Worm (Caenorhabditis elegans) whole organism, L3 larva: ENCODE results near the gene F32E10.9.
"Not testable (repeated sequence)": the region's sequence is repeated elsewhere in the genome, so short reads cannot be mapped to it uniquely, and the experiment has no call there.

Experiments
- R02D3.7 ChIP-seq: fragments of 150-350 bp; optimal IDR thresholded peaks from 2 replicates; lab custom pipeline; 2014; ENCODE audit warnings: missing biosample characterization, missing genetic modification characterization
- aly-2 ChIP-seq: fragments of 150-350 bp; optimal IDR thresholded peaks from 2 replicates; lab custom pipeline; 2014; ENCODE audit warnings: missing biosample characterization, missing genetic modification characterization
- ama-1 ChIP-seq: fragments of 150-350 bp; optimal IDR thresholded peaks from 2 replicates; lab custom pipeline; 2018
- ceh-16 ChIP-seq: sonication (generic microtip); optimal IDR thresholded peaks from 2 replicates; lab custom pipeline; 2017; ENCODE audit warnings: missing biosample characterization, missing genetic modification characterization
- egl-27 ChIP-seq: sonication (generic microtip); optimal IDR thresholded peaks from 4 replicates; lab custom pipeline; 2017; ENCODE audit warnings: missing biosample characterization, missing genetic modification reagents, missing genetic modification characterization
- egl-5 ChIP-seq: fragments of 150-350 bp; optimal IDR thresholded peaks from 2 replicates; lab custom pipeline; 2017; ENCODE audit warnings: missing biosample characterization, missing genetic modification reagents, missing genetic modification characterization, inconsistent platforms
- elt-3 ChIP-seq, 3 experiments: fragments of 150-350 bp in 1 of 3; sonication (generic microtip) in 2 of 3; optimal IDR thresholded peaks; 2 replicates in 2 of 3; 4 replicates in 1 of 3; lab custom pipeline; 2014 to 2017; ENCODE audit warnings: missing biosample characterization in 3 of 3, missing genetic modification characterization in 3 of 3
- eor-1 ChIP-seq, 2 experiments: fragments of 150-350 bp; optimal IDR thresholded peaks; 2 replicates each; lab custom pipeline; 2014 to 2018; ENCODE audit warnings: missing biosample characterization in 2 of 2, missing genetic modification characterization in 2 of 2
- fkh-10 ChIP-seq: sonication (generic microtip); optimal IDR thresholded peaks from 2 replicates; lab custom pipeline; 2017; ENCODE audit warnings: missing biosample characterization, missing genetic modification reagents, missing genetic modification characterization
- fos-1 ChIP-seq: fragments of 150-350 bp; optimal IDR thresholded peaks from 2 replicates; lab custom pipeline; 2014; ENCODE audit warnings: missing biosample characterization, missing genetic modification characterization
- hmg-11 ChIP-seq: sonication (generic microtip); optimal IDR thresholded peaks from 2 replicates; lab custom pipeline; 2016; ENCODE audit warnings: missing genetic modification characterization, missing compliant biosample characterization
- lin-15B ChIP-seq: fragments of 150-350 bp; optimal IDR thresholded peaks from 2 replicates; lab custom pipeline; 2014; ENCODE audit warnings: missing biosample characterization, missing genetic modification characterization
- lin-39 ChIP-seq: fragments of 150-350 bp; optimal IDR thresholded peaks from 2 replicates; lab custom pipeline; 2018; ENCODE audit warnings: missing biosample characterization, missing genetic modification reagents, missing genetic modification characterization
- mdl-1 ChIP-seq: fragments of 150-350 bp; optimal IDR thresholded peaks from 2 replicates; lab custom pipeline; 2014; ENCODE audit warnings: missing biosample characterization, missing genetic modification characterization
- mml-1 ChIP-seq: fragments of 150-350 bp; sonication (generic microtip); optimal IDR thresholded peaks from 3 replicates; lab custom pipeline; 2014; ENCODE audit warnings: missing biosample characterization, missing genetic modification characterization
- nfya-1 ChIP-seq: sonication (generic microtip); optimal IDR thresholded peaks from 2 replicates; lab custom pipeline; 2017; ENCODE audit warnings: missing genetic modification characterization, mild to moderate bottlenecking, missing compliant biosample characterization, antibody characterized with exemption, moderate library complexity; ENCODE audit not compliant: insufficient read depth
- nhr-11 ChIP-seq: fragments of 150-350 bp; optimal IDR thresholded peaks from 2 replicates; lab custom pipeline; 2014; ENCODE audit warnings: missing biosample characterization, missing genetic modification characterization
- nhr-12 ChIP-seq: fragments of 150-350 bp; optimal IDR thresholded peaks from 2 replicates; lab custom pipeline; 2014; ENCODE audit warnings: missing biosample characterization, missing genetic modification characterization
- nhr-23 ChIP-seq: fragments of 150-350 bp; optimal IDR thresholded peaks from 2 replicates; lab custom pipeline; 2014; ENCODE audit warnings: missing biosample characterization, missing genetic modification reagents, missing genetic modification characterization
- nhr-237 ChIP-seq: fragments of 150-350 bp; optimal IDR thresholded peaks from 2 replicates; lab custom pipeline; 2014; ENCODE audit warnings: missing biosample characterization, missing genetic modification characterization
- nhr-28 ChIP-seq: fragments of 150-350 bp; optimal IDR thresholded peaks from 2 replicates; lab custom pipeline; 2014; ENCODE audit warnings: missing biosample characterization, missing genetic modification characterization
- nhr-43 ChIP-seq: sonication (generic microtip); optimal IDR thresholded peaks from 2 replicates; lab custom pipeline; 2016; ENCODE audit warnings: mild to moderate bottlenecking, missing genetic modification characterization, missing compliant biosample characterization; ENCODE audit not compliant: poor library complexity, severe bottlenecking
- nhr-76 ChIP-seq: fragments of 150-350 bp; sonication (generic microtip); optimal IDR thresholded peaks from 5 replicates; lab custom pipeline; 2014; ENCODE audit warnings: missing biosample characterization, missing genetic modification characterization
- pha-4 ChIP-seq: fragments of 150-350 bp; optimal IDR thresholded peaks from 2 replicates; lab custom pipeline; 2014; ENCODE audit warnings: missing biosample characterization, missing genetic modification reagents, missing genetic modification characterization
- sea-2 ChIP-seq: fragments of 150-350 bp; sonication (generic microtip); optimal IDR thresholded peaks from 4 replicates; lab custom pipeline; 2014; ENCODE audit warnings: missing biosample characterization, missing genetic modification reagents, missing genetic modification characterization
- skn-1 ChIP-seq: fragments of 150-350 bp; optimal IDR thresholded peaks from 2 replicates; lab custom pipeline; 2014; ENCODE audit warnings: missing biosample characterization, missing genetic modification characterization
- unc-39 ChIP-seq: sonication (generic microtip); optimal IDR thresholded peaks from 4 replicates; lab custom pipeline; 2017; ENCODE audit warnings: missing biosample characterization, missing genetic modification characterization
- unc-62 ChIP-seq: fragments of 150-350 bp; sonication (generic microtip); optimal IDR thresholded peaks from 4 replicates; lab custom pipeline; 2014; ENCODE audit warnings: missing biosample characterization, missing genetic modification reagents, missing genetic modification characterization
- zag-1 ChIP-seq: fragments of 150-350 bp; optimal IDR thresholded peaks from 2 replicates; lab custom pipeline; 2014; ENCODE audit warnings: missing biosample characterization, missing genetic modification characterization
- ztf-11 ChIP-seq: fragments of 150-350 bp; optimal IDR thresholded peaks from 2 replicates; lab custom pipeline; 2014; ENCODE audit warnings: missing biosample characterization, missing genetic modification characterization
- ztf-4 ChIP-seq: fragments of 150-350 bp; optimal IDR thresholded peaks from 2 replicates; lab custom pipeline; 2014; ENCODE audit warnings: missing biosample characterization, missing genetic modification characterization

The F32E10.9 gene

DNA sequence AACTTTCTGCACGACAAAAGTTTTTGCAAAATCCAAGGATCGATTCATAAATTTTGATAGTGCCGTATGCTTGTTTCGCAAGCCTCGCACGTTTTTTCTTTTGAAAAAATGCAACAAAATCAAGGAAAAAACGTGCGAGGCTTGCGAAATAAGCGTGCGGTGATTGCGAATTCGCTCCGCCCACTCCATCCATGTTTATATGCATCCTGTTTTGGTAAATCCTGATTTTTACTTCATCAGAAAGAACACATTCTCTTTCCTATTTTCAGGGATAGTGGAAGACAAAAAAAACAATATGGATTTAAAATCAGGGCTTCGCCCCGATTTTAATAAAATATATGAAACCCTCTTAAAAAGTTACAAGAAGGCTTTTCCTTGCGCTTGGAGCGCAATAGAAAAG is at the start of gene F32E10.9:
Gene F32E10.9, minus strand, starts transcription at position 101 of the 400 bp plus-strand sequence.
- TF ChIP-seq zag-1; nhr-23 (tag; lab: Kevin White, UChicago); nfya-1 (tag; lab: Kevin White, UChicago): not testable (repeated sequence)

DNA sequence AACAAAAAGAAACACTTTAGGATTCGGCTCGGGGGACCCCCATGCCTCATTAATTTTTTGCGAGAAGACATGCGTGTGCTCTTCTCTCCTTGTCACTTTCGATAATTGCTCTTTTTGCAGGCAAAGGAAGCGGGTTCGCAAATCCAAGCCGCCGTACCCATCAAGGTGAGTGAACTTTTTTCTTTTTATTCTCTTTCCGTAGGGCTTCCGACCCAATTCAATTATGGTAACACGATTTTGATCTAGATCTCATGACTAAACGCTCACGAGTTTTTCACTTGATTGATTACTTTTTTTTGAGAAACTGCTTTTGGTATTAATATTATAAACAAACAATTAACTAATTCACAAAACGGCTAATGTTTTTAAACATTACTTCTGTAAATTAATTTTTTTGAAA is 48.8 kb upstream of the F32E10.9 start:
- no peak for TF ChIP-seq nhr-237
- TF ChIP-seq nhr-11 = no peak
- no peak for TF ChIP-seq lin-39 (tag; lab: Kevin White, UChicago)
- no peak for TF ChIP-seq lin-15B (tag; lab: Kevin White, UChicago)
- no peak for TF ChIP-seq pha-4 (tag; lab: Kevin White, UChicago)
- no peak for TF ChIP-seq ztf-4 (tag; lab: Kevin White, UChicago)
- no peak for TF ChIP-seq eor-1 (tag; optimal IDR thresholded peaks at IDR 0.05; lab: Kevin White, UChicago)
- no peak for TF ChIP-seq nhr-28 (tag; lab: Kevin White, UChicago)
- TF ChIP-seq mml-1 (tag; lab: Kevin White, UChicago) = no peak
- TF ChIP-seq skn-1 = no peak
- no peak for TF ChIP-seq fkh-10 (GFP tag; lab: Kevin White, UChicago)
- TF ChIP-seq nhr-43 (tag; lab: Kevin White, UChicago) = no peak

DNA sequence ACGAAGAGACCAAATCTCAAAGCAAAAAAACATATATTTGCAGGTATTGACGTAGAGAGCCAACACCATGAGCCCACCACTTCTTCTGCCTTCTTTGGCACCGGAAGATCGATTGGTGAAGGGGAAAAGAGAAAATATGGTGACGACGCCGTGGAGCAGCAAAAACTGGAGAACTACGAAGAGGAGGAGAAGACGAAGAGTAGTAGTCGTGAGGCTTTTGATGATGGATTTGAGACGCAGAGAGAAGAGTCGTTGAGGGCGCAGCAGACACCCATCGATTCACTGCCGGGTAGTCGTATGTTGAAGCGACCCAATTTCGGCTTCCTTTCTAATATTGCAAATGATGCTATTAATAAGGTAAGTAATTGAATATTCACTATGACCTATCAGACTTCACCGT is 47.6 kb upstream of the F32E10.9 start:
- TF ChIP-seq hmg-11 (tag; lab: Kevin White, UChicago) = peak; percentile 12
- peak; percentile 19 for TF ChIP-seq nfya-1 (tag; lab: Kevin White, UChicago)
- TF ChIP-seq aly-2 (tag; lab: Kevin White, UChicago) = no peak
- peak; percentile 74 for TF ChIP-seq lin-39 (tag; lab: Kevin White, UChicago)
- no peak for TF ChIP-seq egl-27 (tag; lab: Kevin White, UChicago)
- TF ChIP-seq fkh-10 (GFP tag; lab: Kevin White, UChicago) = peak; percentile 5

DNA sequence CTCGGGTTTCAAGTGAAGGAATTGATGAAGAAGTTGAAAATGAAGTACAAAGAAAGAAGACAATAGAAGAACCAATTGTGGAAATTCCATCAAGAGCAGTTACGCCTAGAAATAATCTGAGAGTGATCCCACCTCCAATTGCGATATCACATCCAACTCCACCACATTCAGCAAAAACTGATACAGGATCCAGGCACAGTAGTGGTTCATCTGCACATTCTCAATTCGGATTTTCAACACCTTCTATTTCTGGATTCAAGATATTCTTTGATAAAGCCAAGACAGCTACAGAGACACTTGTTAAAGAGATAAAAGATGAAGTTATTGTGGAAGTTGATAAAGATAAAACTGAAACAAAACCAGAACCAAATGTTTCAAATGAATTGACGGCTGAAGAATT is 44.4 kb upstream of the F32E10.9 start:
- TF ChIP-seq unc-39 (tag; lab: Kevin White, UChicago) (no peak), egl-5 (tag; lab: Kevin White, UChicago) (no peak), nhr-76 (tag; lab: Kevin White, UChicago) (no peak), nhr-12 (tag; lab: Kevin White, UChicago) (no peak), pha-4 (tag; lab: Kevin White, UChicago) (no peak), sea-2 (GFP tag; lab: Kevin White, UChicago) (no peak), elt-3 (tag; optimal IDR thresholded peaks at IDR 0.05; lab: Kevin White, UChicago) (no peak)

DNA sequence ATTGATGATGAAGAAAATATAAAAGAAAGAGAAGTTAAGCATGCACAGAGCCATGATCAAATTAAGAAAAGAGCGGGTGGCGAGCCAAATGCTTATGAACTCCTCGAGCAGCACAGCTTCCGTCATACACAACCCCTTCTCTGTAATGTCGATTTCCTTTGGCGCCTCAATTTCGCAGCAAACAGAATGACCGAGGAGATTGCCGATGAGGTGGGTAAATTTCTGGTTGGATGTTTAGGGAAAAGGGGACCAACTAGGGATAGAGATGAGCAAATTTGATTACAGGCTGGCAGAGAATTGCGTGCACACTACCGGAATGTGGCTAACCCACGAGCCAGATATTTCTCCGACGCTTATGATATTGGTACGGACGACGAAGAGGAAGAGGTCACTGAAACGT is 41.7 kb upstream of the F32E10.9 start:
- TF ChIP-seq fkh-10 (GFP tag; lab: Kevin White, UChicago) (no peak), pha-4 (tag; lab: Kevin White, UChicago) (no peak), ztf-11 (tag; lab: Kevin White, UChicago) (no peak), egl-27 (tag; lab: Kevin White, UChicago) (no peak), sea-2 (GFP tag; lab: Kevin White, UChicago) (no peak), nhr-43 (tag; lab: Kevin White, UChicago) (no peak), nfya-1 (tag; lab: Kevin White, UChicago) (no peak), ztf-4 (tag; lab: Kevin White, UChicago) (no peak)

DNA sequence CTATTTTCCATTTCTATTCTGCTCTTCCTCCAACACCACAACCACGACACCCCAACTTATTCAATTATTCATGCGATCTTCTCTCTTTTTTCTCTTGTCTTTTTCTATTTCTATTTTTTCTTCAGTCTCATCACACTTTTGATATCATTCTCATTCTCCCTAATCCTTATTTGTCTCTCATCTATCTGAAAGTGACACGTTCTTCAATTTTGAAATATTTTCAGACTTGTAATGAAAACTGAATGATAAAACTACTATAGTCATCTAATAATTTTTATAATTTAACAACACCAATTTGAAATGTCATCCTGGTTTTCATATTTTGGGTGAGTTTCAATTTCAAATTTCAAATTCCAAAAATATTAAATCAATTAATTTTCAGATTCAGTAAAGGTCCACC is 24.9 kb upstream of the F32E10.9 start, which contains the start of gene cla-1:
Gene cla-1, plus strand, starts transcription at position 301 of the 400 bp plus-strand sequence.
- TF ChIP-seq unc-39 (tag; lab: Kevin White, UChicago) (no peak), fos-1 (tag; lab: Kevin White, UChicago) (no peak), mdl-1 (tag; lab: Kevin White, UChicago) (no peak), lin-39 (tag; lab: Kevin White, UChicago) (no peak), unc-62 (GFP tag; lab: Kevin White, UChicago) (no peak), R02D3.7 (tag; lab: Kevin White, UChicago) (no peak), ceh-16 (tag; lab: Kevin White, UChicago) (no peak), ama-1 (no peak), nhr-28 (tag; lab: Kevin White, UChicago) (no peak), hmg-11 (tag; lab: Kevin White, UChicago) (no peak), eor-1 (tag; optimal IDR thresholded peaks at IDR 0.05; lab: Kevin White, UChicago) (no peak), nhr-11 (no peak), nhr-23 (tag; lab: Kevin White, UChicago) (no peak)
- TF ChIP-seq, all 47 proteins: peak for 0
